Fruit fly (Drosophila melanogaster) whole organism, embryonic: ENCODE data around the gene CG34451.

Source experiments
- BEAF-32 ChIP-seq: fragments of 200-800 bp; sonication (Bioruptor generic); optimal IDR thresholded peaks from 3 replicates; lab custom pipeline; 2017; ENCODE audit warnings: missing biosample characterization, missing genetic modification characterization, mild to moderate bottlenecking, moderate library complexity, missing genetic modification reagents
- CG10654 ChIP-seq: fragments of 200-800 bp; sonication (Bioruptor generic); optimal IDR thresholded peaks from 2 replicates; lab custom pipeline; 2016; ENCODE audit warnings: missing biosample characterization, missing genetic modification characterization
- CG11456 ChIP-seq: fragments of 200-800 bp; sonication (Bioruptor generic); IDR thresholded peaks from 3 replicates; pipeline ENCODE4 v1.3.6; 2022; ENCODE audit warnings: missing biosample characterization, missing genetic modification characterization
- CG12744 ChIP-seq: fragments of 200-800 bp; sonication (Bioruptor generic); optimal IDR thresholded peaks from 2 replicates; lab custom pipeline; 2016; ENCODE audit warnings: missing biosample characterization, missing genetic modification characterization
- CG15479 ChIP-seq: fragments of 200-800 bp; sonication (Bioruptor generic); optimal IDR thresholded peaks from 3 replicates; lab custom pipeline; 2019; ENCODE audit warnings: missing biosample characterization, mild to moderate bottlenecking, missing genetic modification characterization, moderate library complexity
- CG16779 ChIP-seq: fragments of 200-800 bp; sonication (Bioruptor generic); IDR thresholded peaks from 2 replicates; pipeline ENCODE4 v1.3.6; 2022; ENCODE audit warnings: missing biosample characterization, missing genetic modification characterization
- CG17802 ChIP-seq: fragments of 200-800 bp; sonication (Bioruptor generic); optimal IDR thresholded peaks from 2 replicates; lab custom pipeline; 2018; ENCODE audit warnings: missing biosample characterization, mild to moderate bottlenecking, missing genetic modification characterization, moderate library complexity
- CG1832 ChIP-seq: fragments of 200-800 bp; sonication (Bioruptor generic); optimal IDR thresholded peaks from 2 replicates; lab custom pipeline; 2017; ENCODE audit warnings: missing biosample characterization, mild to moderate bottlenecking, missing genetic modification characterization, inconsistent platforms
- CG2199 ChIP-seq: fragments of 200-800 bp; sonication (Bioruptor generic); IDR thresholded peaks from 3 replicates; pipeline ENCODE4 v1.3.6; 2022; ENCODE audit warnings: missing biosample characterization, missing genetic modification characterization
- CG31441 ChIP-seq: fragments of 200-800 bp; sonication (Bioruptor generic); IDR thresholded peaks from 2 replicates; pipeline ENCODE4 v1.3.6; 2022; ENCODE audit warnings: missing biosample characterization, missing genetic modification characterization
- CG3726 ChIP-seq: fragments of 200-800 bp; sonication (Bioruptor generic); IDR thresholded peaks from 3 replicates; pipeline ENCODE4, ENCODE4 v1.3.6; 2022; ENCODE audit warnings: missing biosample characterization, missing genetic modification characterization
- CG4360 ChIP-seq: fragments of 200-800 bp; sonication (Bioruptor generic); IDR thresholded peaks from 2 replicates; pipeline ENCODE4 v1.3.6; 2022; ENCODE audit warnings: missing biosample characterization, missing genetic modification characterization
- CG4404 ChIP-seq: fragments of 200-800 bp; sonication (Bioruptor generic); IDR thresholded peaks from 2 replicates; pipeline ENCODE4 v1.3.6; 2022; ENCODE audit warnings: missing biosample characterization, missing genetic modification characterization
- CG6175 ChIP-seq: fragments of 200-800 bp; sonication (Bioruptor generic); IDR thresholded peaks from 3 replicates; pipeline ENCODE4 v1.3.6; 2022; ENCODE audit warnings: missing biosample characterization, missing genetic modification characterization
- CG7372 ChIP-seq: fragments of 200-800 bp; sonication (Bioruptor generic); IDR thresholded peaks from 2 replicates; pipeline ENCODE4 v1.3.6; 2022; ENCODE audit warnings: missing biosample characterization, missing genetic modification characterization
- CG8089 ChIP-seq: fragments of 200-800 bp; sonication (Bioruptor generic); optimal IDR thresholded peaks from 3 replicates; lab custom pipeline; 2016; ENCODE audit warnings: missing biosample characterization, missing genetic modification characterization
- CG8478 ChIP-seq: fragments of >200 bp; optimal IDR thresholded peaks from 2 replicates; lab custom pipeline; 2018
- CHES-1-like ChIP-seq: fragments of 200-800 bp; sonication (Bioruptor generic); optimal IDR thresholded peaks from 2 replicates; lab custom pipeline; 2016; ENCODE audit warnings: missing biosample characterization, missing genetic modification characterization
- E2f2 ChIP-seq: fragments of 200-800 bp; sonication (Bioruptor generic); IDR thresholded peaks from 2 replicates; pipeline ENCODE4 v1.3.6; 2022; ENCODE audit warnings: missing biosample characterization, missing genetic modification characterization
- Ets65A ChIP-seq: fragments of 200-800 bp; sonication (Bioruptor generic); peaks from one replicate; lab custom pipeline; 2016; ENCODE audit warnings: missing biosample characterization, missing genetic modification characterization
- HLH4C ChIP-seq: fragments of 200-800 bp; sonication (Bioruptor generic); IDR thresholded peaks from 3 replicates; pipeline ENCODE4 v1.3.6; 2022; ENCODE audit warnings: missing biosample characterization, missing genetic modification characterization; ENCODE audit not compliant: partially characterized antibody
- Hand ChIP-seq: fragments of 200-800 bp; sonication (Bioruptor generic); optimal IDR thresholded peaks from 2 replicates; lab custom pipeline; 2017; ENCODE audit warnings: mild to moderate bottlenecking, missing biosample characterization, missing genetic modification reagents, missing genetic modification characterization
- Hr3 ChIP-seq: fragments of 200-800 bp; sonication (Bioruptor generic); optimal IDR thresholded peaks from 3 replicates; lab custom pipeline; 2016; ENCODE audit warnings: missing biosample characterization, missing genetic modification characterization
- Max ChIP-seq: fragments of 200-800 bp; sonication (Bioruptor generic); optimal IDR thresholded peaks from 2 replicates; lab custom pipeline; 2016; ENCODE audit warnings: missing biosample characterization, mild to moderate bottlenecking, missing genetic modification characterization
- NC2β ChIP-seq: fragments of 200-800 bp; sonication (Bioruptor generic); optimal IDR thresholded peaks from 2 replicates; lab custom pipeline; 2016; ENCODE audit warnings: missing biosample characterization, missing genetic modification characterization
- Opbp ChIP-seq: fragments of 200-800 bp; sonication (Bioruptor generic); IDR thresholded peaks from 3 replicates; pipeline ENCODE4 v1.3.6; 2022; ENCODE audit warnings: missing biosample characterization, missing genetic modification characterization; ENCODE audit not compliant: partially characterized antibody
- cad ChIP-seq: fragments of >200 bp; optimal IDR thresholded peaks from 2 replicates; lab custom pipeline; 2017; ENCODE audit warnings: missing biosample characterization, missing genetic modification characterization
- eve ChIP-seq, 2 experiments: fragments of >200 bp; optimal IDR thresholded peaks; 2 replicates each; lab custom pipeline; 2017; ENCODE audit warnings: missing biosample characterization in 2 of 2, missing genetic modification characterization in 2 of 2
- fd3F ChIP-seq: fragments of 200-800 bp; sonication (Bioruptor generic); optimal IDR thresholded peaks from 2 replicates; lab custom pipeline; 2018; ENCODE audit warnings: missing biosample characterization, mild to moderate bottlenecking, missing genetic modification characterization, moderate library complexity
- ftz-f1 ChIP-seq: fragments of 200-800 bp; sonication (Bioruptor generic); optimal IDR thresholded peaks from 2 replicates; lab custom pipeline; 2016; ENCODE audit warnings: missing biosample characterization, missing genetic modification characterization
- hb ChIP-seq: fragments of 200-800 bp; sonication (Bioruptor generic); IDR thresholded peaks from 3 replicates; pipeline ENCODE4 v1.3.6; 2022; ENCODE audit warnings: missing biosample characterization, missing genetic modification characterization; ENCODE audit not compliant: partially characterized antibody
- mld ChIP-seq: fragments of 200-800 bp; sonication (Bioruptor generic); IDR thresholded peaks from 3 replicates; pipeline ENCODE4 v1.3.6; 2022; ENCODE audit warnings: missing biosample characterization, missing genetic modification characterization; ENCODE audit not compliant: partially characterized antibody
- odd ChIP-seq: fragments of 200-800 bp; sonication (Bioruptor generic); optimal IDR thresholded peaks from 2 replicates; lab custom pipeline; 2017; ENCODE audit warnings: missing biosample characterization, mild to moderate bottlenecking, missing genetic modification characterization
- pros ChIP-seq: fragments of 200-800 bp; sonication (Bioruptor generic); optimal IDR thresholded peaks from 3 replicates; lab custom pipeline; 2019; ENCODE audit warnings: missing biosample characterization, mild to moderate bottlenecking, missing genetic modification characterization, moderate library complexity
- sisA ChIP-seq: fragments of 200-800 bp; sonication (Bioruptor generic); IDR thresholded peaks from 2 replicates; pipeline ENCODE4 v1.3.6; 2022; ENCODE audit warnings: missing biosample characterization, missing genetic modification characterization
- sqz ChIP-seq: fragments of 200-800 bp; sonication (Bioruptor generic); optimal IDR thresholded peaks from 3 replicates; lab custom pipeline; 2018; ENCODE audit warnings: missing biosample characterization, mild to moderate bottlenecking, missing genetic modification characterization
- ssp ChIP-seq: fragments of 200-800 bp; sonication (Bioruptor generic); IDR thresholded peaks from 2 replicates; pipeline ENCODE4 v1.3.6; 2022; ENCODE audit warnings: missing biosample characterization, missing genetic modification characterization
- stc ChIP-seq: fragments of 200-800 bp; sonication (Bioruptor generic); IDR thresholded peaks from 2 replicates; pipeline ENCODE4 v1.3.6; 2022; ENCODE audit warnings: missing biosample characterization, missing genetic modification characterization
- tll ChIP-seq, 2 experiments: fragments of 200-800 bp in 1 of 2; fragments of >200 bp in 1 of 2; sonication (Bioruptor generic) in 1 of 2; optimal IDR thresholded peaks; 2 replicates each; lab custom pipeline; 2017 to 2019; ENCODE audit warnings: missing biosample characterization in 2 of 2, missing genetic modification characterization in 2 of 2, mild to moderate bottlenecking in 1 of 2, moderate library complexity in 1 of 2
- trh ChIP-seq: fragments of 200-800 bp; sonication (Bioruptor generic); optimal IDR thresholded peaks from 2 replicates; lab custom pipeline; 2016; ENCODE audit warnings: missing biosample characterization, missing genetic modification characterization
- twi ChIP-seq: fragments of 200-800 bp; optimal IDR thresholded peaks from 2 replicates; lab custom pipeline; 2019; ENCODE audit warnings: missing biosample characterization, mild to moderate bottlenecking, missing genetic modification characterization, moderate library complexity
- vnd ChIP-seq: fragments of 200-800 bp; sonication (Bioruptor generic); IDR thresholded peaks from 3 replicates; pipeline ENCODE4 v1.3.6; 2022; ENCODE audit warnings: missing biosample characterization, missing genetic modification characterization; ENCODE audit not compliant: partially characterized antibody
- zen ChIP-seq: fragments of 200-800 bp; sonication (Bioruptor generic); optimal IDR thresholded peaks from 3 replicates; lab custom pipeline; 2018; ENCODE audit warnings: missing biosample characterization, mild to moderate bottlenecking, missing genetic modification characterization, moderate library complexity

Gene CG34451

dm6 chr3L:15712063-15712462, 20.2 kb upstream of the CG34451 start (continued):
- TF ChIP-seq cad (GFP tag; lab: Kevin White, UChicago) (peak; percentile 68), Opbp (GFP tag; lab: Robert Waterston, UW) (no peak), eve (GFP tag; optimal IDR thresholded peaks at IDR 0.05; lab: Kevin White, UChicago) (no peak), Hr3 (GFP tag; lab: Kevin White, UChicago) (no peak), fd3F (no peak), E2f2 (GFP tag; lab: Robert Waterston, UW) (no peak), ssp (GFP tag; lab: Robert Waterston, UW) (no peak), tll (GFP tag; optimal IDR thresholded peaks at IDR 0.05; lab: Kevin White, UChicago) (peak in 1 of 2 experiments; percentile 91), CG1832 (GFP tag; lab: Kevin White, UChicago) (no peak), zen (peak; percentile 94), sqz (no peak), vnd (GFP tag; lab: Robert Waterston, UW) (no peak), NC2β (GFP tag; lab: Kevin White, UChicago) (no peak), twi (tag; lab: Kevin White, UChicago) (peak; percentile 11), pros (GFP tag; lab: Kevin White, UChicago) (peak; percentile 5), CG15479 (peak; percentile 97), Max (no peak), hb (GFP tag; lab: Robert Waterston, UW) (0 out of 3 replicates have a peak, but pooled peaks have one; percentile 53), CG8089 (GFP tag; lab: Kevin White, UChicago) (no peak), sisA (GFP tag; lab: Robert Waterston, UW) (no peak), ftz-f1 (GFP tag; lab: Kevin White, UChicago) (no peak), CG8478 (lab: Kevin White, UChicago) (no peak)
- TF ChIP-seq, all 482 proteins: peak for 9

dm6 chr3L:15711164-15711563, 19.3 kb upstream of the CG34451 start:
- peak; percentile 88 for TF ChIP-seq cad (GFP tag; lab: Kevin White, UChicago)
- TF ChIP-seq CG3726 (GFP tag; lab: Robert Waterston, UW) = no peak
- peak in 1 of 2 experiments; percentile 79 for TF ChIP-seq tll (GFP tag; optimal IDR thresholded peaks at IDR 0.05; lab: Kevin White, UChicago)
- TF ChIP-seq odd = no peak
- no peak for TF ChIP-seq CG4404 (GFP tag; lab: Robert Waterston, UW)
- no peak for TF ChIP-seq CG8089 (GFP tag; lab: Kevin White, UChicago)
- TF ChIP-seq CHES-1-like (GFP tag; lab: Kevin White, UChicago) = no peak
- TF ChIP-seq CG31441 = no peak
- TF ChIP-seq zen = peak; percentile 16
- no peak for TF ChIP-seq HLH4C (GFP tag; lab: Robert Waterston, UW)
- peak; percentile 65; the same call in 1 of the 2 replicates for TF ChIP-seq CG4360 (GFP tag; lab: Robert Waterston, UW)

- TF ChIP-seq twi (tag; lab: Kevin White, UChicago) = peak; percentile 90
- TF ChIP-seq CG16779 (GFP tag; lab: Robert Waterston, UW) = no peak
- TF ChIP-seq CG10654 (GFP tag; lab: Kevin White, UChicago) = no peak
- no peak for TF ChIP-seq mld (GFP tag; lab: Robert Waterston, UW)
- TF ChIP-seq sisA (GFP tag; lab: Robert Waterston, UW) = no peak
- TF ChIP-seq CG12744 (GFP tag; lab: Kevin White, UChicago) = no peak
- no peak for TF ChIP-seq CG6175
- TF ChIP-seq BEAF-32 = no peak
- no peak for TF ChIP-seq ftz-f1 (GFP tag; lab: Kevin White, UChicago)
- TF ChIP-seq stc (GFP tag; lab: Robert Waterston, UW) = no peak
- TF ChIP-seq Ets65A (GFP tag; lab: Kevin White, UChicago) = peak; percentile 28
- no peak for TF ChIP-seq CG7372 (GFP tag; lab: Robert Waterston, UW)
- no peak for TF ChIP-seq trh (GFP tag; lab: Kevin White, UChicago)
- TF ChIP-seq CG4360 (GFP tag; lab: Robert Waterston, UW) = peak; percentile 9; the same call in 1 of the 2 replicates
- TF ChIP-seq NC2β (GFP tag; lab: Kevin White, UChicago) = no peak
- peak; percentile 70; the same call in 2 of the 3 replicates for TF ChIP-seq CG2199 (GFP tag; lab: Robert Waterston, UW)
- TF ChIP-seq CG11456 (GFP tag; lab: Robert Waterston, UW) = no peak
- TF ChIP-seq Hand (GFP tag; lab: Kevin White, UChicago) = no peak
- TF ChIP-seq CG17802 (tag; lab: Kevin White, UChicago) = no peak
Measured at dm6 chr3L:15710125-15710524, 18.3 kb upstream of the CG34451 start.
